Worm (Caenorhabditis elegans) whole organism, L3 larva: ENCODE measurements around the gene C01B10.7.
A peak's percentile ranks its signal among the peaks of the same experiment; 100 is the strongest.

Experiments used
- R02D3.7 ChIP-seq: fragments of 150-350 bp; optimal IDR thresholded peaks from 2 replicates; lab custom pipeline; 2014; ENCODE audit warnings: missing biosample characterization, missing genetic modification characterization
- ZK546.5 ChIP-seq: sonication (generic microtip); optimal IDR thresholded peaks from 2 replicates; lab custom pipeline; 2017; ENCODE audit warnings: missing biosample characterization, missing genetic modification characterization
- aly-2 ChIP-seq: fragments of 150-350 bp; optimal IDR thresholded peaks from 2 replicates; lab custom pipeline; 2014; ENCODE audit warnings: missing biosample characterization, missing genetic modification characterization
- ama-1 ChIP-seq: fragments of 150-350 bp; optimal IDR thresholded peaks from 2 replicates; lab custom pipeline; 2018
- ceh-16 ChIP-seq: sonication (generic microtip); optimal IDR thresholded peaks from 2 replicates; lab custom pipeline; 2017; ENCODE audit warnings: missing biosample characterization, missing genetic modification characterization
- ceh-28 ChIP-seq: fragments of 150-350 bp; optimal IDR thresholded peaks from 2 replicates; lab custom pipeline; 2014; ENCODE audit warnings: missing biosample characterization, missing genetic modification reagents, missing genetic modification characterization
- ceh-82 ChIP-seq: fragments of 150-350 bp; optimal IDR thresholded peaks from 2 replicates; lab custom pipeline; 2014; ENCODE audit warnings: missing biosample characterization, missing genetic modification characterization
- ceh-9 ChIP-seq: sonication (generic microtip); optimal IDR thresholded peaks from 2 replicates; lab custom pipeline; 2018; ENCODE audit warnings: missing biosample characterization, missing genetic modification characterization
- daf-12 ChIP-seq: fragments of 150-350 bp; optimal IDR thresholded peaks from 2 replicates; lab custom pipeline; 2014; ENCODE audit warnings: missing biosample characterization, missing genetic modification reagents, missing genetic modification characterization
- egl-27 ChIP-seq: sonication (generic microtip); optimal IDR thresholded peaks from 4 replicates; lab custom pipeline; 2017; ENCODE audit warnings: missing biosample characterization, missing genetic modification reagents, missing genetic modification characterization
- egl-5 ChIP-seq: fragments of 150-350 bp; optimal IDR thresholded peaks from 2 replicates; lab custom pipeline; 2017; ENCODE audit warnings: missing biosample characterization, missing genetic modification reagents, missing genetic modification characterization, inconsistent platforms
- elt-1 ChIP-seq: fragments of 150-350 bp; optimal IDR thresholded peaks from 2 replicates; lab custom pipeline; 2014; ENCODE audit warnings: missing biosample characterization, missing genetic modification characterization
- elt-2 ChIP-seq: sonication (generic microtip); optimal IDR thresholded peaks from 2 replicates; lab custom pipeline; 2016; ENCODE audit warnings: missing genetic modification reagents, mild to moderate bottlenecking, missing genetic modification characterization, missing compliant biosample characterization
- elt-3 ChIP-seq, 3 experiments: fragments of 150-350 bp in 1 of 3; sonication (generic microtip) in 2 of 3; optimal IDR thresholded peaks; 2 replicates in 2 of 3; 4 replicates in 1 of 3; lab custom pipeline; 2014 to 2017; ENCODE audit warnings: missing biosample characterization in 3 of 3, missing genetic modification characterization in 3 of 3
- eor-1 ChIP-seq, 2 experiments: fragments of 150-350 bp; optimal IDR thresholded peaks; 2 replicates each; lab custom pipeline; 2014 to 2018; ENCODE audit warnings: missing biosample characterization in 2 of 2, missing genetic modification characterization in 2 of 2
- fkh-2 ChIP-seq: fragments of 150-350 bp; optimal IDR thresholded peaks from 2 replicates; lab custom pipeline; 2014; ENCODE audit warnings: missing biosample characterization, missing genetic modification reagents, missing genetic modification characterization
- fos-1 ChIP-seq: fragments of 150-350 bp; optimal IDR thresholded peaks from 2 replicates; lab custom pipeline; 2014; ENCODE audit warnings: missing biosample characterization, missing genetic modification characterization
- hmg-11 ChIP-seq: sonication (generic microtip); optimal IDR thresholded peaks from 2 replicates; lab custom pipeline; 2016; ENCODE audit warnings: missing genetic modification characterization, missing compliant biosample characterization
- jun-1 ChIP-seq: fragments of 150-350 bp; optimal IDR thresholded peaks from 2 replicates; lab custom pipeline; 2014; ENCODE audit warnings: missing biosample characterization, missing genetic modification reagents, missing genetic modification characterization
- lin-15B ChIP-seq: fragments of 150-350 bp; optimal IDR thresholded peaks from 2 replicates; lab custom pipeline; 2014; ENCODE audit warnings: missing biosample characterization, missing genetic modification characterization
- lin-39 ChIP-seq: fragments of 150-350 bp; optimal IDR thresholded peaks from 2 replicates; lab custom pipeline; 2018; ENCODE audit warnings: missing biosample characterization, missing genetic modification reagents, missing genetic modification characterization
- mdl-1 ChIP-seq: fragments of 150-350 bp; optimal IDR thresholded peaks from 2 replicates; lab custom pipeline; 2014; ENCODE audit warnings: missing biosample characterization, missing genetic modification characterization
- mml-1 ChIP-seq: fragments of 150-350 bp; sonication (generic microtip); optimal IDR thresholded peaks from 3 replicates; lab custom pipeline; 2014; ENCODE audit warnings: missing biosample characterization, missing genetic modification characterization
- nfya-1 ChIP-seq: sonication (generic microtip); optimal IDR thresholded peaks from 2 replicates; lab custom pipeline; 2017; ENCODE audit warnings: missing genetic modification characterization, mild to moderate bottlenecking, missing compliant biosample characterization, antibody characterized with exemption, moderate library complexity; ENCODE audit not compliant: insufficient read depth
- nhr-11 ChIP-seq: fragments of 150-350 bp; optimal IDR thresholded peaks from 2 replicates; lab custom pipeline; 2014; ENCODE audit warnings: missing biosample characterization, missing genetic modification characterization
- nhr-12 ChIP-seq: fragments of 150-350 bp; optimal IDR thresholded peaks from 2 replicates; lab custom pipeline; 2014; ENCODE audit warnings: missing biosample characterization, missing genetic modification characterization
- nhr-23 ChIP-seq: fragments of 150-350 bp; optimal IDR thresholded peaks from 2 replicates; lab custom pipeline; 2014; ENCODE audit warnings: missing biosample characterization, missing genetic modification reagents, missing genetic modification characterization
- nhr-28 ChIP-seq: fragments of 150-350 bp; optimal IDR thresholded peaks from 2 replicates; lab custom pipeline; 2014; ENCODE audit warnings: missing biosample characterization, missing genetic modification characterization
- nhr-43 ChIP-seq: sonication (generic microtip); optimal IDR thresholded peaks from 2 replicates; lab custom pipeline; 2016; ENCODE audit warnings: mild to moderate bottlenecking, missing genetic modification characterization, missing compliant biosample characterization; ENCODE audit not compliant: poor library complexity, severe bottlenecking
- nhr-67 ChIP-seq: fragments of 150-350 bp; optimal IDR thresholded peaks from 2 replicates; lab custom pipeline; 2014; ENCODE audit warnings: missing biosample characterization, missing genetic modification characterization
- nhr-76 ChIP-seq: fragments of 150-350 bp; sonication (generic microtip); optimal IDR thresholded peaks from 5 replicates; lab custom pipeline; 2014; ENCODE audit warnings: missing biosample characterization, missing genetic modification characterization
- nhr-77 ChIP-seq: fragments of 150-350 bp; optimal IDR thresholded peaks from 2 replicates; lab custom pipeline; 2014; ENCODE audit warnings: missing biosample characterization, missing genetic modification characterization
- pha-4 ChIP-seq: fragments of 150-350 bp; optimal IDR thresholded peaks from 2 replicates; lab custom pipeline; 2014; ENCODE audit warnings: missing biosample characterization, missing genetic modification reagents, missing genetic modification characterization
- pqm-1 ChIP-seq: fragments of 150-350 bp; optimal IDR thresholded peaks from 2 replicates; lab custom pipeline; 2017; ENCODE audit warnings: missing biosample characterization, missing genetic modification characterization, inconsistent platforms
- sea-2 ChIP-seq: fragments of 150-350 bp; sonication (generic microtip); optimal IDR thresholded peaks from 4 replicates; lab custom pipeline; 2014; ENCODE audit warnings: missing biosample characterization, missing genetic modification reagents, missing genetic modification characterization
- skn-1 ChIP-seq: fragments of 150-350 bp; optimal IDR thresholded peaks from 2 replicates; lab custom pipeline; 2014; ENCODE audit warnings: missing biosample characterization, missing genetic modification characterization
- snpc-4 ChIP-seq: fragments of 150-350 bp; optimal IDR thresholded peaks from 2 replicates; lab custom pipeline; 2014; ENCODE audit warnings: missing biosample characterization, missing genetic modification characterization
- tbx-2 ChIP-seq: sonication (generic microtip); optimal IDR thresholded peaks from 2 replicates; lab custom pipeline; 2016; ENCODE audit warnings: mild to moderate bottlenecking, missing genetic modification characterization, missing compliant biosample characterization
- unc-39 ChIP-seq: sonication (generic microtip); optimal IDR thresholded peaks from 4 replicates; lab custom pipeline; 2017; ENCODE audit warnings: missing biosample characterization, missing genetic modification characterization
- unc-62 ChIP-seq: fragments of 150-350 bp; sonication (generic microtip); optimal IDR thresholded peaks from 4 replicates; lab custom pipeline; 2014; ENCODE audit warnings: missing biosample characterization, missing genetic modification reagents, missing genetic modification characterization
- zag-1 ChIP-seq: fragments of 150-350 bp; optimal IDR thresholded peaks from 2 replicates; lab custom pipeline; 2014; ENCODE audit warnings: missing biosample characterization, missing genetic modification characterization
- ztf-11 ChIP-seq: fragments of 150-350 bp; optimal IDR thresholded peaks from 2 replicates; lab custom pipeline; 2014; ENCODE audit warnings: missing biosample characterization, missing genetic modification characterization
- ztf-4 ChIP-seq: fragments of 150-350 bp; optimal IDR thresholded peaks from 2 replicates; lab custom pipeline; 2014; ENCODE audit warnings: missing biosample characterization, missing genetic modification characterization

The C01B10.7 gene

ce11 chrIV:6623390-6623789 is 15.0 kb upstream of the C01B10.7 start, which contains the start of gene C01B10.44:
TSS of gene C01B10.44 (plus strand) at chrIV:6623690.
- TF ChIP-seq fkh-2 (tag; lab: Kevin White, UChicago) (no peak), nhr-11 (tag; lab: Kevin White, UChicago) (no peak), ama-1 (lab: Kevin White, UChicago) (no peak), nhr-23 (no peak), pha-4 (tag; lab: Kevin White, UChicago) (no peak), elt-2 (tag; lab: Kevin White, UChicago) (no peak), eor-1 (tag; optimal IDR thresholded peaks at IDR 0.05; lab: Kevin White, UChicago) (no peak), snpc-4 (tag; lab: Kevin White, UChicago) (no peak), fos-1 (tag; lab: Kevin White, UChicago) (no peak), nhr-76 (tag; lab: Kevin White, UChicago) (no peak), nhr-67 (tag; lab: Kevin White, UChicago) (no peak), nhr-77 (tag; lab: Kevin White, UChicago) (no peak)

ce11 chrIV:6627798-6628197 is 10.6 kb upstream of the C01B10.7 start, which contains the start of gene cest-5.2:
TSS of gene cest-5.2 (minus strand) at chrIV:6627925.
- TF ChIP-seq jun-1 (tag; lab: Kevin White, UChicago): no peak
- peak; percentile 9 for TF ChIP-seq pqm-1 (tag; lab: Kevin White, UChicago)
- TF ChIP-seq unc-62 (GFP tag; lab: Kevin White, UChicago): no peak
- TF ChIP-seq lin-15B (tag; lab: Kevin White, UChicago): no peak
- no peak for TF ChIP-seq elt-3 (tag; optimal IDR thresholded peaks at IDR 0.05; lab: Kevin White, UChicago)
- TF ChIP-seq nhr-11 (tag; lab: Kevin White, UChicago): no peak
- TF ChIP-seq eor-1 (tag; optimal IDR thresholded peaks at IDR 0.05; lab: Kevin White, UChicago): no peak
- TF ChIP-seq daf-12 (tag; lab: Kevin White, UChicago): no peak
- no peak for TF ChIP-seq ZK546.5
- no peak for TF ChIP-seq mdl-1 (tag; lab: Kevin White, UChicago)
- no peak for TF ChIP-seq tbx-2 (tag; lab: Kevin White, UChicago)
- no peak for TF ChIP-seq ceh-16 (tag; lab: Kevin White, UChicago)
- TF ChIP-seq pha-4 (tag; lab: Kevin White, UChicago): peak; percentile 26
- no peak for TF ChIP-seq ama-1 (lab: Kevin White, UChicago)
- TF ChIP-seq egl-5: no peak
- TF ChIP-seq nhr-67 (tag; lab: Kevin White, UChicago): no peak
- no peak for TF ChIP-seq nhr-43
- TF ChIP-seq elt-1: no peak
- no peak for TF ChIP-seq lin-39 (tag; lab: Kevin White, UChicago)
- no peak for TF ChIP-seq nhr-28 (tag; lab: Kevin White, UChicago)
- no peak for TF ChIP-seq fos-1 (tag; lab: Kevin White, UChicago)
- TF ChIP-seq skn-1 (tag; lab: Kevin White, UChicago): no peak
- TF ChIP-seq elt-2 (tag; lab: Kevin White, UChicago): peak; percentile 67
- no peak for TF ChIP-seq fkh-2 (tag; lab: Kevin White, UChicago)
- TF ChIP-seq ceh-9 (tag; lab: Kevin White, UChicago): no peak
- TF ChIP-seq ceh-28 (tag; lab: Kevin White, UChicago): peak; percentile 14
- TF ChIP-seq hmg-11 (tag; lab: Kevin White, UChicago): no peak
- no peak for TF ChIP-seq ztf-11
- TF ChIP-seq nhr-23: no peak
- TF ChIP-seq R02D3.7 (tag; lab: Kevin White, UChicago): no peak

ce11 chrIV:6631704-6632272 is 6.6 kb upstream of the C01B10.7 start, which contains the start of the genes cest-5.1 and C01B10.9:
TSS of gene cest-5.1 (minus strand) at chrIV:6631754.
TSS of gene C01B10.9 (plus strand) at chrIV:6632222.
- no peak for TF ChIP-seq ztf-11
- no peak for TF ChIP-seq fkh-2 (tag; lab: Kevin White, UChicago)
- TF ChIP-seq R02D3.7 (tag; lab: Kevin White, UChicago): peak; percentile 53
- TF ChIP-seq lin-15B (tag; lab: Kevin White, UChicago): peak; percentile 83
- no peak for TF ChIP-seq unc-39 (tag; lab: Kevin White, UChicago)
- no peak for TF ChIP-seq nhr-76 (tag; lab: Kevin White, UChicago)
- TF ChIP-seq jun-1 (tag; lab: Kevin White, UChicago): no peak
- TF ChIP-seq egl-5: no peak
- TF ChIP-seq zag-1: no peak
- no peak for TF ChIP-seq lin-39 (tag; lab: Kevin White, UChicago)
- TF ChIP-seq daf-12 (tag; lab: Kevin White, UChicago): no peak
- TF ChIP-seq nhr-11 (tag; lab: Kevin White, UChicago): no peak
- no peak for TF ChIP-seq elt-3 (tag; optimal IDR thresholded peaks at IDR 0.05; lab: Kevin White, UChicago)
- TF ChIP-seq snpc-4 (tag; lab: Kevin White, UChicago): peak; percentile 31
- TF ChIP-seq hmg-11 (tag; lab: Kevin White, UChicago): peak; percentile 25
- no peak for TF ChIP-seq nhr-67 (tag; lab: Kevin White, UChicago)
- TF ChIP-seq tbx-2 (tag; lab: Kevin White, UChicago): no peak
- TF ChIP-seq ama-1 (lab: Kevin White, UChicago): no peak
- no peak for TF ChIP-seq elt-1
- TF ChIP-seq aly-2 (tag; lab: Kevin White, UChicago): no peak
- TF ChIP-seq nhr-77 (tag; lab: Kevin White, UChicago): no peak
- no peak for TF ChIP-seq ceh-82 (tag; lab: Kevin White, UChicago)
- TF ChIP-seq skn-1 (tag; lab: Kevin White, UChicago): no peak
- TF ChIP-seq elt-2 (tag; lab: Kevin White, UChicago): peak; percentile 49
- TF ChIP-seq fos-1 (tag; lab: Kevin White, UChicago): no peak
- TF ChIP-seq unc-62 (GFP tag; lab: Kevin White, UChicago): no peak
- peak; percentile 18 for TF ChIP-seq pqm-1 (tag; lab: Kevin White, UChicago)
- TF ChIP-seq nfya-1 (tag; lab: Kevin White, UChicago): peak; percentile 80
- peak; percentile 37 for TF ChIP-seq ceh-28 (tag; lab: Kevin White, UChicago)
- no peak for TF ChIP-seq mml-1 (tag; lab: Kevin White, UChicago)
- TF ChIP-seq ztf-4 (tag; lab: Kevin White, UChicago): no peak
- no peak for TF ChIP-seq egl-27
- TF ChIP-seq ZK546.5: no peak
- peak; percentile 91 for TF ChIP-seq nhr-43
- no peak for TF ChIP-seq nhr-12 (tag; lab: Kevin White, UChicago)
- no peak for TF ChIP-seq sea-2 (GFP tag; lab: Kevin White, UChicago)
